Worm (Caenorhabditis elegans) whole organism, young adult: ENCODE measurements around the gene K10D6.3.

Experiments
- B0019.2 ChIP-seq: fragments of 200-800 bp; sonication (Bioruptor generic); conservative IDR thresholded peaks from 2 replicates; pipeline ENCODE4 v1.3.6; 2022; ENCODE audit warnings: missing genetic modification reagents, missing genetic modification characterization, missing compliant biosample characterization
- B0035.1 ChIP-seq: sonication (generic microtip); optimal IDR thresholded peaks from 2 replicates; lab custom pipeline; 2016; ENCODE audit warnings: missing genetic modification characterization, mild to moderate bottlenecking, missing compliant biosample characterization, missing genotype, missing genetic modification reagents
- D2030.7 ChIP-seq: fragments of 200-800 bp; sonication (Bioruptor generic); IDR thresholded peaks from 2 replicates; pipeline ENCODE4 v1.3.6; 2022; ENCODE audit warnings: missing genetic modification reagents, missing genetic modification characterization, missing compliant biosample characterization
- F39B2.1 ChIP-seq: fragments of 200-800 bp; sonication (Bioruptor generic); IDR thresholded peaks from 2 replicates; pipeline ENCODE4 v1.3.6; 2022; ENCODE audit warnings: missing genetic modification reagents, missing genetic modification characterization, missing compliant biosample characterization
- F55B11.4 ChIP-seq: sonication (generic microtip); optimal IDR thresholded peaks from 2 replicates; lab custom pipeline; 2016; ENCODE audit warnings: missing compliant biosample characterization, missing genetic modification characterization, borderline replicate concordance; ENCODE audit not compliant: insufficient read depth
- T07F8.4 ChIP-seq: sonication (generic microtip); optimal IDR thresholded peaks from 2 replicates; lab custom pipeline; 2016; ENCODE audit warnings: mild to moderate bottlenecking, missing genetic modification characterization, moderate library complexity, missing compliant biosample characterization
- Y53F4B.3 ChIP-seq: fragments of 200-800 bp; sonication (Bioruptor generic); IDR thresholded peaks from 2 replicates; pipeline ENCODE4 v1.3.6; 2022; ENCODE audit warnings: missing genetic modification reagents, missing genetic modification characterization, missing compliant biosample characterization
- Y95B8A.8 ChIP-seq: fragments of 200-800 bp; sonication (Bioruptor generic); IDR thresholded peaks from 2 replicates; pipeline ENCODE4 v1.3.6; 2022; ENCODE audit warnings: missing genetic modification reagents, missing genetic modification characterization, missing compliant biosample characterization
- aptf-2 ChIP-seq: fragments of 200-800 bp; sonication (Bioruptor generic); conservative IDR thresholded peaks from 2 replicates; pipeline ENCODE4 v1.3.6; 2022; ENCODE audit warnings: missing genetic modification reagents, missing genetic modification characterization, missing compliant biosample characterization
- aptf-3 ChIP-seq: fragments of 200-800 bp; sonication (Bioruptor generic); IDR thresholded peaks from 2 replicates; pipeline ENCODE4 v1.3.6; 2022; ENCODE audit warnings: missing genetic modification characterization, missing compliant biosample characterization
- atf-7 ChIP-seq: sonication (generic microtip); optimal IDR thresholded peaks from 2 replicates; lab custom pipeline; 2017; ENCODE audit warnings: mild to moderate bottlenecking, missing genetic modification characterization, missing compliant biosample characterization
- attf-5 ChIP-seq: fragments of 200-800 bp; sonication (Bioruptor generic); optimal IDR thresholded peaks from 2 replicates; lab custom pipeline; 2018; ENCODE audit warnings: mild to moderate bottlenecking, missing genetic modification characterization, missing compliant biosample characterization
- attf-6 ChIP-seq: fragments of 200-800 bp; sonication (Bioruptor generic); IDR thresholded peaks from 2 replicates; pipeline ENCODE4 v1.3.6; 2022; ENCODE audit warnings: missing genetic modification reagents, missing genetic modification characterization, missing compliant biosample characterization
- bed-1 ChIP-seq: fragments of 200-800 bp; sonication (Bioruptor generic); IDR thresholded peaks from 2 replicates; pipeline ENCODE4 v1.3.6; 2022; ENCODE audit warnings: missing genetic modification reagents, missing genetic modification characterization, missing compliant biosample characterization
- cebp-1 ChIP-seq, 2 experiments: fragments of 200-800 bp in 1 of 2; sonication (Bioruptor generic) in 1 of 2; sonication (generic microtip) in 1 of 2; IDR thresholded peaks in 1 of 2; optimal IDR thresholded peaks in 1 of 2; 2 replicates each; pipeline versions ENCODE4 v1.3.6 to Lab custom; 2017 to 2022; ENCODE audit warnings: missing compliant biosample characterization in 2 of 2, missing genetic modification characterization in 2 of 2, mild to moderate bottlenecking in 1 of 2, missing genetic modification reagents in 1 of 2, moderate library complexity in 1 of 2
- ceh-40 ChIP-seq: fragments of 200-800 bp; sonication (Bioruptor generic); IDR thresholded peaks from 2 replicates; pipeline ENCODE4 v1.3.6; 2022; ENCODE audit warnings: missing genetic modification characterization, missing compliant biosample characterization
- dpff-1 ChIP-seq: sonication (generic microtip); optimal IDR thresholded peaks from 2 replicates; lab custom pipeline; 2017; ENCODE audit warnings: mild to moderate bottlenecking, missing genetic modification characterization, missing compliant biosample characterization
- egl-18 ChIP-seq: fragments of 200-800 bp; sonication (Bioruptor generic); IDR thresholded peaks from 2 replicates; pipeline ENCODE4 v1.3.6; 2022; ENCODE audit warnings: missing genetic modification reagents, missing genetic modification characterization, missing compliant biosample characterization
- egl-44 ChIP-seq: fragments of 200-800 bp; sonication (Bioruptor generic); IDR thresholded peaks from 2 replicates; pipeline ENCODE4 v1.3.6; 2022; ENCODE audit warnings: missing genetic modification reagents, missing genetic modification characterization, missing compliant biosample characterization
- fkh-3 ChIP-seq: sonication (generic microtip); optimal IDR thresholded peaks from 2 replicates; lab custom pipeline; 2016; ENCODE audit warnings: mild to moderate bottlenecking, missing genetic modification characterization, missing compliant biosample characterization
- hsf-1 ChIP-seq: fragments of 200-800 bp; sonication (Bioruptor generic); IDR thresholded peaks from 2 replicates; pipeline ENCODE4 v1.3.6; 2022; ENCODE audit warnings: missing genetic modification reagents, missing genetic modification characterization, missing compliant biosample characterization
- madf-10 ChIP-seq: sonication (generic microtip); optimal IDR thresholded peaks from 2 replicates; lab custom pipeline; 2016; ENCODE audit warnings: mild to moderate bottlenecking, missing genetic modification characterization, missing compliant biosample characterization
- madf-8 ChIP-seq: fragments of 200-800 bp; sonication (Bioruptor generic); conservative IDR thresholded peaks from 2 replicates; pipeline ENCODE4 v1.3.6; 2022; ENCODE audit warnings: missing genetic modification reagents, missing genetic modification characterization, missing compliant biosample characterization
- mcd-1 ChIP-seq: fragments of 200-800 bp; sonication (Bioruptor generic); IDR thresholded peaks from 2 replicates; pipeline ENCODE4 v1.3.6; 2022; ENCODE audit warnings: missing genetic modification reagents, missing genetic modification characterization, missing compliant biosample characterization
- mel-28 ChIP-seq: sonication (generic microtip); optimal IDR thresholded peaks from 2 replicates; lab custom pipeline; 2016; ENCODE audit warnings: borderline replicate concordance, mild to moderate bottlenecking, missing genetic modification characterization, missing compliant biosample characterization
- mxl-1 ChIP-seq: sonication (generic microtip); optimal IDR thresholded peaks from 2 replicates; lab custom pipeline; 2016; ENCODE audit warnings: missing genetic modification characterization, missing compliant biosample characterization
- nfya-1 ChIP-seq: sonication (generic microtip); optimal IDR thresholded peaks from 2 replicates; lab custom pipeline; 2017; ENCODE audit warnings: antibody characterized with exemption, missing compliant biosample characterization, missing genetic modification characterization, borderline replicate concordance; ENCODE audit not compliant: insufficient read depth
- nfyb-1 ChIP-seq: fragments of 200-800 bp; sonication (Bioruptor generic); IDR thresholded peaks from 2 replicates; pipeline ENCODE4 v1.3.6; 2022; ENCODE audit warnings: missing genetic modification reagents, missing genetic modification characterization, missing compliant biosample characterization
- nhr-179 ChIP-seq: sonication (generic microtip); optimal IDR thresholded peaks from 2 replicates; lab custom pipeline; 2016; ENCODE audit warnings: mild to moderate bottlenecking, missing genetic modification characterization, missing compliant biosample characterization
- pha-4 ChIP-seq: fragments of 150-350 bp; sonication (generic microtip); optimal IDR thresholded peaks from 2 replicates; lab custom pipeline; 2014; ENCODE audit warnings: missing biosample characterization, missing genetic modification reagents, missing genetic modification characterization
- rec-8 ChIP-seq, 2 experiments: sonication (generic microtip); optimal IDR thresholded peaks; 2 replicates each; lab custom pipeline; 2016; ENCODE audit warnings: mild to moderate bottlenecking in 2 of 2, missing genetic modification characterization in 2 of 2, missing genetic modification reagents in 2 of 2, missing genotype in 2 of 2, missing biosample characterization in 1 of 2, missing compliant biosample characterization in 1 of 2, moderate library complexity in 1 of 2
- sdz-38 ChIP-seq: sonication (generic microtip); optimal IDR thresholded peaks from 2 replicates; lab custom pipeline; 2016; ENCODE audit warnings: missing genotype, missing genetic modification characterization, missing compliant biosample characterization
- snpc-3.4 ChIP-seq: sonication (generic microtip); optimal IDR thresholded peaks from 2 replicates; lab custom pipeline; 2017; ENCODE audit warnings: missing genetic modification characterization, mild to moderate bottlenecking, missing compliant biosample characterization, antibody characterized with exemption, moderate library complexity, missing genotype, missing genetic modification reagents
- ztf-3 ChIP-seq: fragments of 200-800 bp; sonication (Bioruptor generic); optimal IDR thresholded peaks from 2 replicates; lab custom pipeline; 2018; ENCODE audit warnings: mild to moderate bottlenecking, missing genetic modification characterization, missing compliant biosample characterization

K10D6.3 gene

DNA sequence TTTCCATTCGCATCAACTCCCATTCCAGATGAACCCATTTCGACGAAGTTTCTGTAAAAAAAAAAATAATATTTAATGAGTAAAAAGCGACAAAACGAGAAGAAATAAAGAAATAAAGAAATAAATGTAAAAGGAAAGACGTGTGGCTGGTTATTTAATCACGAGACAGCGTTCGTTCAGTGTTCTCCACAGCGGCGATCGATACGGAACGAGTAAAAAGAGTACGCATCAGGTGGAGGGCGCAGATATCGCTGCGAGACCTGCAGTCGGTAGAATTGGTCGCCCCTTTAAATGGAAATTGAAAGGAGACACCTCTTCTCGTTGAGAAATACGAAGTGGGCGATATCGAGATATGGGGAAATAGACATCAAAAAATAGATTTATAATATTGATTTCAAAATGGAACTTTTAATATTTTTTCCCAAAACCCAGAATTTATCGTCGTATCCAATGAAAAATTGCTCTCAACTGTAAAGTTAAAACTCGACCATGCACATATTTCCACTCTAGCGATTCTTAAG, 28.3 kb downstream of the K10D6.3 start, which contains the start of gene pqn-70 (continued):
- TF ChIP-seq egl-44 (GFP tag; lab: Robert Waterston, UW) (no peak), ztf-3 (no peak), F55B11.4 (tag; lab: Kevin White, UChicago) (no peak), fkh-3 (tag; lab: Kevin White, UChicago) (no peak), sdz-38 (tag; lab: Kevin White, UChicago) (no peak), madf-10 (tag; lab: Kevin White, UChicago) (peak; percentile 76), Y95B8A.8 (GFP tag; lab: Robert Waterston, UW) (0 out of 2 replicates have a peak, but pooled peaks have one; percentile 7), aptf-3 (GFP tag; lab: Robert Waterston, UW) (no peak), egl-18 (GFP tag; lab: Robert Waterston, UW) (no peak), bed-1 (no peak), B0019.2 (GFP tag; lab: Robert Waterston, UW) (no peak), nfyb-1 (peak; percentile 81; the same call in 1 of the 2 replicates), madf-8 (GFP tag; lab: Robert Waterston, UW) (no peak), B0035.1 (tag; lab: Kevin White, UChicago) (peak; percentile 33), Y53F4B.3 (GFP tag; lab: Robert Waterston, UW) (no peak), hsf-1 (no peak), ceh-40 (GFP tag; lab: Robert Waterston, UW) (no peak), mcd-1 (GFP tag; lab: Robert Waterston, UW) (peak; percentile 74), atf-7 (peak; percentile 19), snpc-3.4 (tag; lab: Kevin White, UChicago) (peak; percentile 32), nhr-179 (no peak), dpff-1 (tag; lab: Kevin White, UChicago) (no peak), F39B2.1 (GFP tag; lab: Robert Waterston, UW) (no peak), attf-6 (GFP tag; lab: Robert Waterston, UW) (no peak), cebp-1 (GFP tag; IDR thresholded peaks at IDR 0.05; lab: Robert Waterston, UW) (peak; percentile 8; the same call in 1 of the 2 replicates), cebp-1 (tag; optimal IDR thresholded peaks at IDR 0.05; lab: Kevin White, UChicago) (no peak), mel-28 (tag; lab: Kevin White, UChicago) (no peak), mxl-1 (tag; lab: Kevin White, UChicago) (no peak), nfya-1 (tag; lab: Kevin White, UChicago) (no peak), aptf-2 (GFP tag; lab: Robert Waterston, UW) (no peak), rec-8 (tag; optimal IDR thresholded peaks at IDR 0.05; lab: Kevin White, UChicago) (no peak)

DNA sequence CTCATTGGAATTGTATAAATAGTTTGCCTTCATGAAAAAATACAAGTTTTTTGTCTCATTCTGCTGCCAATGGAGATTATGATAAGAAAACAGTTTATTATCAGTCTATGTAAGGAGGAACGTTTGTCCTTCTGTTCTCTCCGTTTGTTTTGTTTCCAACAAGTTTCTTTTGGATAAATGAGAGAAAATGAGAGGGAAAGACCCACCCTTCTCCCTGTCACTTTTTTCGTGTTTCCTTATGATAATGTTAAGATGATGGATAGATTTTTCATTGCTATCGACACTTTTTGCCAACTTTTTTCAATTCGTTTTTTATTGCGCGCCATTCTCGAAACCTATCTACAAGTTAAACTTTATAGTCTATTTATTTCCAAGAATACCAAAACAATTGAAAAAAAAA, 30.8 kb downstream of the K10D6.3 start:
- TF ChIP-seq pha-4 (tag; lab: Kevin White, UChicago) = no peak
- no peak for TF ChIP-seq attf-5 (GFP tag; lab: Kevin White, UChicago)
- no peak for TF ChIP-seq T07F8.4
- no peak for TF ChIP-seq ceh-40 (GFP tag; lab: Robert Waterston, UW)

DNA sequence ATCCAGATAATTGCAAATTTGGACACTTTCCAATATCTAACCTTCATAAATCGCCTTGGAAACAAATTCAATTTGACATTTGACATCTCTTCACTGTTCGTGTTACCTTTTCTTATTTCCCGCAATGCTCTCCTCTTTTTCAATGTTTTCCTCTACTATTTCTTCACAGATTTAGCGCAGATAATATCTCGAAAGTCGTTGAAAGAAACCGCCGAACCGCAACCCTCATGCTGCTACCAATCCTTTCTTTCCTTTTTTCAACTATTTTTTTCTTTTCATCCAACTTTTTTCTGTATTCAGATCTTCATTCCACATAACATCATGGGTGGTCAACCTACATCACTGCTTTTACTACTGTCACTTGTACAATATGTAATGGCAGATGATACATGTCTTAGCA, 33.9 kb downstream of the K10D6.3 start, which contains the start of gene T19B10.5:
Gene T19B10.5, plus strand, starts transcription at position 301 of the 400 bp plus-strand sequence.
- no peak for TF ChIP-seq D2030.7
- TF ChIP-seq, all 124 proteins: peak for 0
